Worm (Caenorhabditis elegans) whole organism, L1 larva: ENCODE data around the gene F13H8.11.

ENCODE experiments used
- C34B4.2 ChIP-seq: sonication (generic microtip); optimal IDR thresholded peaks from 2 replicates; lab custom pipeline; 2017; ENCODE audit warnings: mild to moderate bottlenecking, missing genetic modification characterization, missing compliant biosample characterization
- F16B12.6 ChIP-seq: fragments of 150-350 bp; optimal IDR thresholded peaks from 2 replicates; lab custom pipeline; 2014; ENCODE audit warnings: missing biosample characterization, missing genetic modification characterization
- Y116A8C.19 ChIP-seq: sonication (generic microtip); optimal IDR thresholded peaks from 2 replicates; lab custom pipeline; 2016; ENCODE audit warnings: missing compliant biosample characterization, missing genetic modification characterization, borderline replicate concordance
- alr-1 ChIP-seq: fragments of 200-800 bp; sonication (Bioruptor generic); optimal IDR thresholded peaks from 2 replicates; lab custom pipeline; 2018; ENCODE audit warnings: borderline replicate concordance, mild to moderate bottlenecking, missing genetic modification characterization, missing compliant biosample characterization
- aly-2 ChIP-seq: fragments of 150-350 bp; optimal IDR thresholded peaks from 2 replicates; lab custom pipeline; 2014; ENCODE audit warnings: missing biosample characterization, missing genetic modification characterization
- blmp-1 ChIP-seq: fragments of 150-350 bp; optimal IDR thresholded peaks from 2 replicates; lab custom pipeline; 2014; ENCODE audit warnings: missing biosample characterization, missing genetic modification characterization
- ceh-63 ChIP-seq: fragments of 200-800 bp; sonication (Bioruptor generic); optimal IDR thresholded peaks from 2 replicates; lab custom pipeline; 2018; ENCODE audit warnings: mild to moderate bottlenecking, missing genetic modification characterization, missing compliant biosample characterization
- ceh-8 ChIP-seq: fragments of 200-800 bp; sonication (Bioruptor generic); optimal IDR thresholded peaks from 2 replicates; lab custom pipeline; 2018; ENCODE audit warnings: mild to moderate bottlenecking, missing genetic modification characterization, moderate library complexity, missing compliant biosample characterization
- ceh-82 ChIP-seq, 3 experiments: fragments of 150-350 bp in 1 of 3; sonication (generic microtip) in 2 of 3; optimal IDR thresholded peaks; 2 replicates each; lab custom pipeline; 2014 to 2017; ENCODE audit warnings: missing biosample characterization in 3 of 3, missing genetic modification characterization in 3 of 3
- ceh-90 ChIP-seq: sonication (generic microtip); optimal IDR thresholded peaks from 2 replicates; lab custom pipeline; 2016; ENCODE audit warnings: missing genetic modification characterization, missing compliant biosample characterization
- ces-1 ChIP-seq: fragments of 150-350 bp; optimal IDR thresholded peaks from 2 replicates; lab custom pipeline; 2014; ENCODE audit warnings: missing biosample characterization, missing genetic modification reagents, missing genetic modification characterization
- dpl-1 ChIP-seq, 3 experiments: fragments of 150-350 bp in 2 of 3; sonication (generic microtip) in 1 of 3; optimal IDR thresholded peaks; 2 replicates each; lab custom pipeline; 2014 to 2017; ENCODE audit warnings: missing biosample characterization in 3 of 3, missing genetic modification characterization in 3 of 3, missing genetic modification reagents in 3 of 3
- dsc-1 ChIP-seq: sonication (generic microtip); optimal IDR thresholded peaks from 2 replicates; lab custom pipeline; 2016; ENCODE audit warnings: mild to moderate bottlenecking, missing genetic modification characterization, missing compliant biosample characterization
- efl-1 ChIP-seq, 4 experiments: fragments of 150-350 bp; optimal IDR thresholded peaks in 3 of 4; peaks in 1 of 4; 1 replicate in 1 of 4; 2 replicates in 3 of 4; lab custom pipeline; 2014; ENCODE audit warnings: missing biosample characterization in 2 of 4, missing genetic modification characterization in 2 of 4, missing genetic modification reagents in 2 of 4
- efl-3 ChIP-seq: fragments of 200-800 bp; sonication (Bioruptor generic); optimal IDR thresholded peaks from 2 replicates; lab custom pipeline; 2018; ENCODE audit warnings: mild to moderate bottlenecking, missing genetic modification characterization, missing compliant biosample characterization
- egl-27 ChIP-seq, 2 experiments: fragments of 150-350 bp in 1 of 2; sonication (generic microtip); optimal IDR thresholded peaks; 3 replicates each; lab custom pipeline; 2017 to 2018; ENCODE audit warnings: missing biosample characterization in 2 of 2, missing genetic modification characterization in 2 of 2, missing genetic modification reagents in 2 of 2
- fkh-10 ChIP-seq: sonication (generic microtip); optimal IDR thresholded peaks from 2 replicates; lab custom pipeline; 2017; ENCODE audit warnings: missing biosample characterization, missing genetic modification reagents, missing genetic modification characterization
- fkh-8 ChIP-seq: sonication (generic microtip); optimal IDR thresholded peaks from 2 replicates; lab custom pipeline; 2016; ENCODE audit warnings: mild to moderate bottlenecking, missing genetic modification characterization, missing compliant biosample characterization
- fos-1 ChIP-seq: fragments of 150-350 bp; optimal IDR thresholded peaks from 2 replicates; lab custom pipeline; 2014; ENCODE audit warnings: missing biosample characterization, missing genetic modification characterization
- grh-1 ChIP-seq: fragments of 200-800 bp; sonication (Bioruptor generic); IDR thresholded peaks from 2 replicates; pipeline ENCODE4 v1.3.6; 2022; ENCODE audit warnings: missing genetic modification reagents, missing genetic modification characterization, missing compliant biosample characterization
- hlh-4 ChIP-seq: sonication (generic microtip); optimal IDR thresholded peaks from 2 replicates; lab custom pipeline; 2016; ENCODE audit warnings: mild to moderate bottlenecking, missing genetic modification characterization, missing compliant biosample characterization
- irx-1 ChIP-seq: sonication (generic microtip); optimal IDR thresholded peaks from 2 replicates; lab custom pipeline; 2016; ENCODE audit warnings: missing genetic modification characterization, missing compliant biosample characterization
- isw-1 ChIP-seq: fragments of 200-800 bp; sonication (Bioruptor generic); IDR thresholded peaks from 2 replicates; pipeline ENCODE4 v1.3.6; 2022; ENCODE audit warnings: missing genetic modification characterization, missing compliant biosample characterization
- jun-1 ChIP-seq: fragments of 150-350 bp; optimal IDR thresholded peaks from 2 replicates; lab custom pipeline; 2014; ENCODE audit warnings: missing biosample characterization, missing genetic modification reagents, missing genetic modification characterization
- lin-13 ChIP-seq: fragments of 150-350 bp; optimal IDR thresholded peaks from 2 replicates; lab custom pipeline; 2014; ENCODE audit warnings: missing biosample characterization, missing genetic modification reagents, missing genetic modification characterization
- lin-14 ChIP-seq: fragments of 200-800 bp; sonication (Bioruptor generic); optimal IDR thresholded peaks from 2 replicates; lab custom pipeline; 2018; ENCODE audit warnings: mild to moderate bottlenecking, missing genetic modification characterization, moderate library complexity, missing compliant biosample characterization
- lin-35 ChIP-seq, 2 experiments: fragments of 150-350 bp; optimal IDR thresholded peaks; 2 replicates each; lab custom pipeline; 2014; ENCODE audit warnings: missing biosample characterization in 2 of 2, missing genetic modification characterization in 2 of 2, missing genetic modification reagents in 2 of 2
- lin-39 ChIP-seq: fragments of 150-350 bp; optimal IDR thresholded peaks from 2 replicates; lab custom pipeline; 2014; ENCODE audit warnings: missing biosample characterization, missing genetic modification reagents, missing genetic modification characterization
- mab-9 ChIP-seq: fragments of 200-800 bp; sonication (Bioruptor generic); IDR thresholded peaks from 2 replicates; pipeline ENCODE4 v1.3.6; 2022; ENCODE audit warnings: missing genetic modification reagents, missing genetic modification characterization, missing compliant biosample characterization
- mdl-1 ChIP-seq, 2 experiments: fragments of 150-350 bp; optimal IDR thresholded peaks; 2 replicates each; lab custom pipeline; 2014 to 2017; ENCODE audit warnings: missing biosample characterization in 2 of 2, missing genetic modification characterization in 2 of 2, inconsistent platforms in 1 of 2
- mef-2 ChIP-seq: fragments of 150-350 bp; optimal IDR thresholded peaks from 2 replicates; lab custom pipeline; 2014; ENCODE audit warnings: missing biosample characterization, missing genetic modification characterization
- mep-1 ChIP-seq: fragments of 150-350 bp; optimal IDR thresholded peaks from 2 replicates; lab custom pipeline; 2014; ENCODE audit warnings: missing biosample characterization, missing genetic modification characterization
- nhr-11 ChIP-seq: fragments of 150-350 bp; optimal IDR thresholded peaks from 2 replicates; lab custom pipeline; 2014; ENCODE audit warnings: missing biosample characterization, missing genetic modification characterization
- nhr-19 ChIP-seq: fragments of 200-800 bp; sonication (Bioruptor generic); conservative IDR thresholded peaks from 2 replicates; pipeline ENCODE4 v1.3.6; 2022; ENCODE audit warnings: missing genetic modification characterization, missing compliant biosample characterization
- nhr-237 ChIP-seq: fragments of 150-350 bp; optimal IDR thresholded peaks from 2 replicates; lab custom pipeline; 2014; ENCODE audit warnings: missing biosample characterization, missing genetic modification characterization
- nhr-28 ChIP-seq: fragments of 150-350 bp; optimal IDR thresholded peaks from 2 replicates; lab custom pipeline; 2014; ENCODE audit warnings: missing biosample characterization, missing genetic modification characterization
- nhr-47 ChIP-seq: sonication (generic microtip); optimal IDR thresholded peaks from 2 replicates; lab custom pipeline; 2016; ENCODE audit warnings: mild to moderate bottlenecking, missing genetic modification characterization, moderate library complexity, missing compliant biosample characterization
- nhr-76 ChIP-seq: sonication (generic microtip); optimal IDR thresholded peaks from 2 replicates; lab custom pipeline; 2017; ENCODE audit warnings: missing biosample characterization, missing genetic modification characterization
- nhr-77 ChIP-seq: fragments of 150-350 bp; optimal IDR thresholded peaks from 2 replicates; lab custom pipeline; 2014; ENCODE audit warnings: missing biosample characterization, missing genetic modification characterization
- nhr-90 ChIP-seq: sonication (generic microtip); optimal IDR thresholded peaks from 2 replicates; lab custom pipeline; 2016; ENCODE audit warnings: mild to moderate bottlenecking, missing genetic modification characterization, missing compliant biosample characterization; ENCODE audit not compliant: poor library complexity
- pqm-1 ChIP-seq: sonication (generic microtip); optimal IDR thresholded peaks from 3 replicates; lab custom pipeline; 2017; ENCODE audit warnings: missing biosample characterization, missing genetic modification characterization
- sox-4 ChIP-seq: sonication (generic microtip); optimal IDR thresholded peaks from 2 replicates; lab custom pipeline; 2016; ENCODE audit warnings: missing genetic modification characterization, missing compliant biosample characterization
- sup-37 ChIP-seq: fragments of 200-800 bp; sonication (Bioruptor generic); optimal IDR thresholded peaks from 2 replicates; lab custom pipeline; 2018; ENCODE audit warnings: mild to moderate bottlenecking, missing genetic modification characterization, missing compliant biosample characterization
- tlp-1 ChIP-seq: fragments of 150-350 bp; optimal IDR thresholded peaks from 2 replicates; lab custom pipeline; 2014; ENCODE audit warnings: missing biosample characterization, missing genetic modification characterization
- unc-30 ChIP-seq: sonication (generic microtip); optimal IDR thresholded peaks from 2 replicates; lab custom pipeline; 2017; ENCODE audit warnings: missing biosample characterization, missing genetic modification characterization
- unc-62 ChIP-seq: fragments of 150-350 bp; optimal IDR thresholded peaks from 2 replicates; lab custom pipeline; 2014; ENCODE audit warnings: missing biosample characterization, missing genetic modification reagents, missing genetic modification characterization
- unc-86 ChIP-seq: sonication (generic microtip); optimal IDR thresholded peaks from 2 replicates; lab custom pipeline; 2016; ENCODE audit warnings: missing genetic modification characterization, missing compliant biosample characterization
- unc-98 ChIP-seq: fragments of 200-800 bp; sonication (Bioruptor generic); IDR thresholded peaks from 2 replicates; pipeline ENCODE4 v1.3.6; 2022; ENCODE audit warnings: missing genetic modification characterization, missing compliant biosample characterization
- zag-1 ChIP-seq: fragments of 150-350 bp; optimal IDR thresholded peaks from 2 replicates; lab custom pipeline; 2014; ENCODE audit warnings: missing biosample characterization, missing genetic modification characterization

Gene F13H8.11

DNA sequence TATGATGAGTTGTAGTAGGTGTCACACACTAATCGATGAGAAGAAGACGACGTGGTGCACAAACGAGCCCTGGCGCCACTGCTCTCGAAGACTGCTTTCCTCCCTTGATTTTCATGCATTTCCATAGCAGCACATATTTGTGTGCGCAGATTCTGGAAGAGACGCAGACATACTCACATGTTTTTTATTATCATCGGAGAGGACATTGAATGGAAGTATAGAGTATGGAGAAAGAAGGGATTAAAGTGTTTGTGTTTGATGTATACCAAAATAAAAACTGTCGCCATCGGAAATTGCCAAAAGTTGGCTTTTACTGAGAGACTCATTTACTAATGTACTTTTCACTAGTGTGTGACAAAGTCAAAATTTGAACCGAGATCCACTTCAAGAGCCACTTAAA lies 34.4 kb upstream of the F13H8.11 start, which contains the start of gene mps-1:
TSS of gene mps-1 (minus strand) at position 101 of the 400 bp plus-strand sequence.
- TF ChIP-seq fkh-8 (tag; lab: Kevin White, UChicago): peak; percentile 51
- peak; percentile 27 for TF ChIP-seq dsc-1 (tag; lab: Kevin White, UChicago)
- no peak for TF ChIP-seq fos-1 (tag; lab: Kevin White, UChicago)
- TF ChIP-seq unc-98 (GFP tag; lab: Robert Waterston, UW): no peak
- no peak for TF ChIP-seq ceh-90 (tag; lab: Kevin White, UChicago)

DNA sequence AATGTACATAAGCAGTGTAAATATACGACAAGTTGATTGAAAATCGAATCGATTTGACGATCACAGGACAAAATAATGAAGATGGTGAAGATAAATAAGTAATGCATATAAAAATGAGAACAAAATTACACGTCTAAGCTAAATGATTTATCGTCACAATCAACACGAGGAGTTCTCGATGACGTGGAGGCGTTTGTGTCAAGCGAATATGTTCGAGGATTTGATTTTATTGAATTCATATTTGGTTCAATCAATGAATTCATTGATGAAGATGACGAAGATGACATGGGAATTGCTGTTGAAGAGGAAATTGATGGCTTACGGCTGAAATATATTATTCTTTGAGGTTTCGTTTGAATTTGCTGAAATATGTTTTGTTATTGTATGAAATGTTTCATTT lies 32.7 kb upstream of the F13H8.11 start, which contains the start of gene nyn-3:
TSS of gene nyn-3 (minus strand) at position 101 of the 400 bp plus-strand sequence.
- TF ChIP-seq zag-1 (tag; lab: Kevin White, UChicago) (no peak), nhr-47 (tag; lab: Kevin White, UChicago) (no peak), sox-4 (tag; lab: Kevin White, UChicago) (no peak), C34B4.2 (no peak), aly-2 (no peak), hlh-4 (tag; lab: Kevin White, UChicago) (no peak), pqm-1 (tag; lab: Kevin White, UChicago) (no peak), nhr-77 (tag; lab: Kevin White, UChicago) (no peak), mab-9 (no peak), blmp-1 (no peak), grh-1 (no peak), Y116A8C.19 (tag; lab: Kevin White, UChicago) (no peak), tlp-1 (no peak), isw-1 (GFP tag; lab: Robert Waterston, UW) (no peak), ces-1 (GFP tag; lab: Kevin White, UChicago) (no peak), ceh-82 (tag; optimal IDR thresholded peaks at IDR 0.05; lab: Kevin White, UChicago) (no peak), nhr-76 (tag; lab: Kevin White, UChicago) (no peak), mdl-1 (tag; optimal IDR thresholded peaks at IDR 0.05; lab: Kevin White, UChicago) (no peak)

DNA sequence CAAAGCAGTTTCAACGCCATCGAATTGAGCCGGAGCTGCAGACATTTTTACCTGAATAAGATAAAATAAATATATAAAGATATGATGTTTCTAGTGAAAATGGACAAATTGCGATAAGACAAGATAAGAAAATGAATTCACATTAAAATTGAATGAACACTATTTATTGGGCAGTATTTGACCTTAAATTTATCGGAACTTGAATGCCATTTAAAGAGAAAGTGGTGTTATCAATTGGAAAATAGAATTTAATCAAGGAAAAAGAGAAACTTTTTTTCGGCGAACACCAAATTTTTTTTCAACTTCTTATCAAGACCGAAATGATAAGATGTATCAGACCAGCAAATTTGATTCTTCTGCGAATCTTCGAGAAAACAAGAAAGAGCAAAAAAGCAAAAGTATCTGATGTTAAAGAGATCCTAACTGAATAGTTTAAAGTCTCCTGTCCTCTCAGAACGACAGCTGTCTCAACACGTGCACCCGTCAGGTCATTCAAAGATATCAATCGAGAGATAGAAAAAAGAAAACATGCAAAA lies 30.3 kb upstream of the F13H8.11 start, which contains the start of gene upb-1:
TSS of gene upb-1 (minus strand) at position 51 of the 536 bp plus-strand sequence.
- no peak for TF ChIP-seq irx-1
- TF ChIP-seq alr-1 (tag; lab: Kevin White, UChicago): no peak
- TF ChIP-seq sup-37 (GFP tag; lab: Kevin White, UChicago): no peak
- TF ChIP-seq nhr-19: peak; percentile 64
- no peak for TF ChIP-seq lin-39
- TF ChIP-seq egl-27 (tag; optimal IDR thresholded peaks at IDR 0.05; lab: Kevin White, UChicago): no peak
- TF ChIP-seq Y116A8C.19 (tag; lab: Kevin White, UChicago): no peak
- TF ChIP-seq ces-1 (GFP tag; lab: Kevin White, UChicago): no peak
- no peak for TF ChIP-seq nhr-237 (tag; lab: Kevin White, UChicago)
- peak; percentile 52 for TF ChIP-seq blmp-1
- TF ChIP-seq fkh-8 (tag; lab: Kevin White, UChicago): no peak
- TF ChIP-seq mef-2 (tag; lab: Kevin White, UChicago): no peak
- TF ChIP-seq fkh-10 (GFP tag; lab: Kevin White, UChicago): no peak
- peak; percentile 72 for TF ChIP-seq lin-14
- TF ChIP-seq nhr-90 (tag; lab: Kevin White, UChicago): no peak
- TF ChIP-seq F16B12.6 (tag; lab: Kevin White, UChicago): no peak
- no peak for TF ChIP-seq jun-1 (tag; lab: Kevin White, UChicago)
- no peak for TF ChIP-seq hlh-4 (tag; lab: Kevin White, UChicago)
- TF ChIP-seq unc-30 (tag; lab: Kevin White, UChicago): no peak
- TF ChIP-seq ceh-8 (GFP tag; lab: Kevin White, UChicago): no peak
- TF ChIP-seq mep-1 (tag; lab: Kevin White, UChicago): peak; percentile 21
- TF ChIP-seq unc-62 (GFP tag; lab: Kevin White, UChicago): no peak
- no peak for TF ChIP-seq C34B4.2
- TF ChIP-seq ceh-63 (GFP tag; lab: Kevin White, UChicago): no peak
- no peak for TF ChIP-seq dpl-1 (GFP tag; optimal IDR thresholded peaks at IDR 0.05; lab: Kevin White, UChicago)
- no peak for TF ChIP-seq nhr-11 (tag; lab: Kevin White, UChicago)
- no peak for TF ChIP-seq lin-13 (GFP tag; lab: Kevin White, UChicago)
- TF ChIP-seq lin-35 (GFP tag; optimal IDR thresholded peaks at IDR 0.05; lab: Kevin White, UChicago): no peak
- TF ChIP-seq efl-1 (optimal IDR thresholded peaks at IDR 0.05; lab: Kevin White, UChicago): peak in 1 of 2 experiments; percentile 24
- TF ChIP-seq efl-1 (GFP tag; optimal IDR thresholded peaks at IDR 0.05 in 1 of 2; lab: Kevin White, UChicago): no peak
- TF ChIP-seq nhr-28 (tag; lab: Kevin White, UChicago): no peak
- TF ChIP-seq unc-86 (tag; lab: Kevin White, UChicago): no peak
- TF ChIP-seq efl-3: no peak
